Fruit fly (Drosophila melanogaster) whole organism, larva: ENCODE measurements around the gene CG31872.

Source experiments
- noc ChIP-seq: fragments of 200-800 bp; sonication (Bioruptor generic); optimal IDR thresholded peaks from 3 replicates; lab custom pipeline; 2019; ENCODE audit warnings: missing biosample characterization, mild to moderate bottlenecking, missing genetic modification characterization, moderate library complexity

The CG31872 gene

dm6 chr2L:10639631-10640030 is at the start of gene CG31872:
Gene CG31872, plus strand, starts transcription at chr2L:10639931.
- no peak for TF ChIP-seq noc (tag; lab: Kevin White, UChicago)

- TF ChIP-seq noc (tag; lab: Kevin White, UChicago) = no peak
Measured at dm6 chr2L:10603604-10604003, 36.1 kb upstream of the CG31872 start.

DNA sequence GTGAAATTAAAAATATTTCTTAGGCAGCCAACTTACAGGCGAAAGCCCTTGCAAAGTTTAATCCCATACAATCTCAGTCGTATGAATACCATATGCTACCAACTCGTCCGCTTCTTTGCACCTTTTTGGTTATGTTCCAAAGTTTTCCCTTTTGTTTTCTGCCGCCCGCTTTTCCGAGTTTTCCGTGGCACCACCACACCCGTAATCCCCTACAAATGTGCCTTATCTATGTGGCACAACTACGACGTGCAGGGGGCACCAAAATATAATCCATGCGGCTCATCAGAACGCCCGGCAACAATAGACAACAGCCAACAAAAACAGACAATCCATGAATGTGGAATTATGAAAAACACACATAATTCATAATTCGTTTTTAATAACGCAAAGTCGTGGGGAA is 32.0 kb upstream of the CG31872 start:
- TF ChIP-seq noc (tag; lab: Kevin White, UChicago) = no peak

DNA sequence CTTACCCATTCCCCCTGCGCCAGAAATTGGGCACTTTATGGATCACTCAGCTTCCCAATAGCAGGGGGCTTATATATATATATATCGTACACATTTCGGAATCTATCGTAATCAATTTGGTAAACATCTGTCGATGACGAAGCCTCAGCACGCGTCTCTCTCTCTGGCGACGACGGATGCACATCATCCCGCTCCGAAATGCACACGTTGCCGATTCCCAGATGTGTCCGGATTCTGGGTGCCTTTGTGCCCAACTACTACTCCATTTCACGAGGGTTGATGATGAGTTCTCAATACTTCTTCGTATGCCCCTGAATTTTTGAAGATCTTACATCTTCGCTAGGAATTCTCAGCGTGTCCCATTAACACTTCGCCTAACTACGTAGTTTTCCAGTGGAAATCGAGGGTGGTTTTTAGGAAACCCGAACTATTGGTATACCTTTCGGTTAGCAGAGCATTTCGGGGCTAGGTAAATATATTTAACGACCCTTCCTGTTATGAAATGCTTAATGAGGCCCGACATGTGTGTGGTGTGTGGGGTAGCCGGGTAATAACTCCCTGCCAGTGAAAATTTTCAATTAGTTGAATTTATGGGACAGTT is 31.0 kb upstream of the CG31872 start:
- TF ChIP-seq noc (tag; lab: Kevin White, UChicago) = no peak

DNA sequence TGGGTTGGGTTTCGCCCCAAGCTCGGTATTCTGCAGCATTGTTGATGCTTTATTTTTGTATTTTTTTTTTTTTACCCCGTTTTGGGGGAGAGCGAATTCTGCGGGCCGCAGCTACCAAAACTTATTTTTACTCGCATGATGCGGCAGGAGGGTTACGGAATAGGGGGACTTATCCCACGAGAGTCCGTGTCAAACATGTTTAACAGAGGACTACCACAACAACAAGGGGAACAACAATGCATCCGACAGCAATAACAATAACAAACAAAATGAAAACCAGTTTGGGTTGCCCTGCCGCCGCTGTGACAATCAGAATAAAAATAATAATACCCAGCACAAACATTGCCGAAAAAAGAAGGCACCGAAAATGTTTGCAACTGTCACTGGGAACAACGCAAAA is 26.6 kb upstream of the CG31872 start:
- TF ChIP-seq noc (tag; lab: Kevin White, UChicago) = no peak

- TF ChIP-seq noc (tag; lab: Kevin White, UChicago) = no peak
Measured at dm6 chr2L:10614660-10615479, 24.9 kb upstream of the CG31872 start.

DNA sequence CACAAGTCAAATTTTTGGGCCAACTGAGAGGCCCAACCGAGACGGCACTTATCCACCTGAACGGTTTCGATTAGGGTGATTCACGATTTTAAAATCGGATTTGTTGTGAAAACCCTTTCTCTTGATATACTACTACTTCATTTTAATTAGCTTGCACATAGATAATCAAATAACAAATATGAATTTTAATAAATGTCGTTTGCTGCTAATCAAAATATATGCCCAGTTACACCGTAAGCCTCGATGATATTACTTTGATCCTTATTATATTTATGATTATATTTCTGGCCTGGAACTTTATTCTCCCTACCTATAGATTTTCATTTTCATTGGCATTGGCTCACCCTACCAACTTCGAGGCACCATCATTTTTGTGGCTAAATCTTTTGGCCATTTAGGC is 23.8 kb upstream of the CG31872 start:
- TF ChIP-seq noc (tag; lab: Kevin White, UChicago) = no peak

DNA sequence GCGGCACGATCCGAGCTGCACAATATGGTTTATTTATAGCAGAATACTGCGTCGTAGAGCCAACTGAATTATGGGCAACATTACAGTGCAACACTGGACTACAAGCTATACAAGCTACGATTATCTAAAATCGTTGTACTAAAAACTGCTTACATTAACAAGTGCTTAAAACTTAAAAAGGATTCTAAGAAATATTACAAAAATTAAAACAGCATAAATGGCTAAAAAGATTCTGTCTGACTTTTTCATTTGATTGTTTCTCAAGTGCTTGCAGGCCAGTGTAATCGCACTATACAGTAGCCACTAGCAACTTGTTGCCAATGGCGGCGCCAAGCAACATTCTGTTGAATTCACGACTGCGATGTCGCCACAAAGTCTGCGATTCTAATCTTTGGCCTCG is 23.0 kb upstream of the CG31872 start:
- no peak for TF ChIP-seq noc (tag; lab: Kevin White, UChicago)

DNA sequence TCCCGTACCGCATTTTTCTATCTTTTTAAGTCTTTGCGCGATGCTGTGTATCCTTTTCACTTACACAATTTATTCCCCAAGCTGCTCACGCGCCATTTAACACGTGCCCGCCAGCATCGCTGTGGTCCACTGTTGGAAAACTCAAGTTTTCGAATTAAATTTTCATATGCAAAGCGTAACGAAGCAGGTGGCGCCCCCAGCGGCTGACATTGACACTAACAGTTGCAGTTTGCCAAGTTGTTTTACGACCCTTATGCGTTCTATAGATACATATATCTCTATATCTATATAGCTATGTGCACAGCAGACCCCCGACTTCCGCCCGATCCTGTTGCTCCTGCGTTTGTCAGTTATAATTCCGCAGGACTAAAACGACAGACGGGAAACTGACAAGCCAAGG is 13.8 kb upstream of the CG31872 start:
- no peak for TF ChIP-seq noc (tag; lab: Kevin White, UChicago)

dm6 chr2L:10632702-10633101 is 7.0 kb upstream of the CG31872 start:
- no peak for TF ChIP-seq noc (tag; lab: Kevin White, UChicago)

DNA sequence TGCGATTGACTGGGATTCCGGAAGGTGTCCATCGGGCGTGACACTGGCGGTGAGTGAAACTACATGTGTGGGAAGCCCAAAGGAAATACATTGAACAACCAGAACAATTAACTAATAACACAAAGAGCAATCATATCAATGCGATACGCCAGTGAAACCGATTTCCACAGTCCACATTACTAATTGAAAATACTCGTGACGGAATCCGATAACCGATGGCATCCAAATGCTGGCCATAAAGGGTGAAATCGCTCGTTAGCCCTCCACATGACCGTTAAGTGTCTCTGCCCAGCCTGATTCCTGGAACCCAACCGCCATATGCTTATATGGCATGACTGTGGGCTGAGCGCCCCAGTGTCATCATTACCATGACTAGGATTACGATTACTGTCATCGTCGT is 1.4 kb upstream of the CG31872 start, which contains the start of gene CG7329:
CG7329 (minus strand) TSS at position 101 of the 400 bp plus-strand sequence.
- no peak for TF ChIP-seq noc (tag; lab: Kevin White, UChicago)

- no peak for TF ChIP-seq noc (tag; lab: Kevin White, UChicago)
Measured at dm6 chr2L:10643671-10644070, 3.9 kb downstream of the CG31872 start, which contains the start of gene CG18284. Gene CG18284, plus strand, starts transcription at chr2L:10643971.

DNA sequence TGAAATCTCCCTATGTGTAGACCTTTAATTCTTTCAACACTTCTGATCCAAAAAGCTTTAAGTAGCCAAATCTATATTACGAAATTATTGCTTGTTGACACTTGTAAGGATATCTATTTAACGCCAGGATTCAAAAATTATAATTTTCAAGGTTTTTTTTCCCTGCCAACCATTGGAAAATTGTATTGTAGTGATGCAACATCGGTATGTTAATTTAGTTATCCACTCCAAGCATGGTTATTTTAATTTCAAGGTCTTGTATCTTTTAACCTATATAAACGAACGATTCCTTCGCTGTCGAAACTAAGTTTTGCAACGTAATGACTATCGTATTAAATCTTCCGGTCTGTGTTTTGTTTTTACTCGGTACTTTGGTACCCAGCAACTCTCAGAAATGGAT is 6.4 kb downstream of the CG31872 start, which contains the start of gene CG17097:
CG17097 (plus strand) TSS at position 301 of the 400 bp plus-strand sequence.
- TF ChIP-seq noc (tag; lab: Kevin White, UChicago) = no peak

- no peak for TF ChIP-seq noc (tag; lab: Kevin White, UChicago)
Measured at dm6 chr2L:10646726-10647125, 7.0 kb downstream of the CG31872 start.

DNA sequence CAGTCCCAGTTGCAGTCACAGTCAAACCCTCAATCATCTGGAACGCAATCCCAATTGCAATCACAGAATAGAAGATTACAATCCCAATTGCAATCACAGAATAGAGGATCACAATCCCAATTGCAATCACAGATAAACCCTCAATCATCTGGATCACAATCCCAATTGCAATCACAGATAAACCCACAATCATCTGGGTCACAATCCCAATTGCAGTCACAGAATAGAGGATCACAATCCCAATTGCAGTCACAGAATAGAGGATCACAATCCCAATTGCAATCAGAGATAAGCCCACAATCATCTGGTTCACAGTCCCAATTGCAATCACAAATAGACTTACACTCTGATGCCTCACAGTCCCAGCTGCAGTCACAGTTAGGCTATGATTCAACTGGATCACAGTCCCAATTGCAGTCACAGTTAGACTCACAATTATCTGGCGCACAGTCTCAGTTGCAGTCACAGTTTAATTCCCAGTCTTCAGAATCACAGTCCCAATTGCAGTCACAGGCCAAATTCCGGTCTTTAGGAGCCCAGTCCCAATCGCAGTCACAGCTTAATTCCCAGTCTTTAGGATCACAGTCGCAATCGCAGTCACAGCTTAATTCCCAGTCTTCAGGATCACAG is 8.1 kb downstream of the CG31872 start:
- TF ChIP-seq noc (tag; lab: Kevin White, UChicago) = no peak

DNA sequence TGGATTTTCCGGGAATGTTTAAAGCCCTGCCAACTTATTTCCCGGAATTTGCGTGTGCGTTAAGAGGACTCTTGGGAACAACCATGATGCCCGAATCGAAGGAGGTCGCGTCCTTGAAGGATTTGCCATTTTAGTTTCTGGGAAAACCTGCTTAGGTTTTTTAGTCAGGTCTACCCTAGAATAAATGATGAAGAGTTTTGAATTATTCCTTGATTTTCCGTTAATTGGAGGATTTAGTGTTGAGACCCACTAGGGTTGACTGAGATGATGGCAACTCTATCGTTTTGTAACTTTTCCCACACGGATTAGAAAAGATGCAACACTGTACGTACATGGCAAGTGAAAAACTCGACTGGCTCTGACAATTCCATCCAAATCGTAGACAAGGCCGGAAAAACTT is 11.6 kb downstream of the CG31872 start, which contains the start of gene dbf:
dbf (plus strand) TSS at position 301 of the 400 bp plus-strand sequence.
- no peak for TF ChIP-seq noc (tag; lab: Kevin White, UChicago)
